Fruit fly (Drosophila melanogaster): ENCODE results near the gene CG10514.

CG10514 gene

dm6 chr3R:25245052-25245813 lies 34.4 kb downstream of the CG10514 start, which contains the start of gene bam (continued):
- TF ChIP-seq CG10147 (GFP tag; optimal IDR thresholded peaks at IDR 0.05): no peak
- TF ChIP-seq kah (GFP tag; optimal IDR thresholded peaks at IDR 0.05): no peak
- TF ChIP-seq CG13894 (tag; optimal IDR thresholded peaks at IDR 0.05): peak; percentile 27
- TF ChIP-seq Hey (tag; optimal IDR thresholded peaks at IDR 0.05): no peak
- no peak for TF ChIP-seq lab (GFP tag; optimal IDR thresholded peaks at IDR 0.05)
- TF ChIP-seq trem (tag; optimal IDR thresholded peaks at IDR 0.05): peak; percentile 71
- peak; percentile 37 for TF ChIP-seq CG12659 (GFP tag; optimal IDR thresholded peaks at IDR 0.05)
- no peak for TF ChIP-seq yki (optimal IDR thresholded peaks at IDR 0.05)
- no peak for TF ChIP-seq CG4282 (GFP tag; optimal IDR thresholded peaks at IDR 0.05)
- peak; percentile 15 for TF ChIP-seq CG33557 (GFP tag; optimal IDR thresholded peaks at IDR 0.05)
- no peak for TF ChIP-seq CG8089 (GFP tag; optimal IDR thresholded peaks at IDR 0.05)
- TF ChIP-seq CG3847 (GFP tag; IDR thresholded peaks at IDR 0.05): peak; percentile 80
- TF ChIP-seq vfl (GFP tag; optimal IDR thresholded peaks at IDR 0.05): no peak
- TF ChIP-seq Doc3 (GFP tag; IDR thresholded peaks at IDR 0.05; ENCODE audit: partially characterized antibody): no peak
- TF ChIP-seq amos (GFP tag; IDR thresholded peaks at IDR 0.05; ENCODE audit: partially characterized antibody): peak; percentile 42
- TF ChIP-seq CG3163 (GFP tag; optimal IDR thresholded peaks at IDR 0.05): no peak
- TF ChIP-seq Neu2 (GFP tag; optimal IDR thresholded peaks at IDR 0.05; ENCODE audit: borderline replicate concordance): no peak
- peak; percentile 59 for TF ChIP-seq Hmr (GFP tag; optimal IDR thresholded peaks at IDR 0.05)
- TF ChIP-seq HmgD (GFP tag; optimal IDR thresholded peaks at IDR 0.05): no peak
- TF ChIP-seq Taf1 (GFP tag; IDR thresholded peaks at IDR 0.05): no peak
- TF ChIP-seq slp2 (GFP tag; optimal IDR thresholded peaks at IDR 0.05): no peak
- TF ChIP-seq Camta (GFP tag; optimal IDR thresholded peaks at IDR 0.05): no peak
- TF ChIP-seq NfI (GFP tag; optimal IDR thresholded peaks at IDR 0.05): no peak
- peak; percentile 58 for TF ChIP-seq B-H2 (GFP tag; optimal IDR thresholded peaks at IDR 0.05)
- TF ChIP-seq CG32532 (GFP tag; IDR thresholded peaks at IDR 0.05): no peak
- peak; percentile 67 for TF ChIP-seq HmgZ (tag; optimal IDR thresholded peaks at IDR 0.05)
- TF ChIP-seq YL-1 (GFP tag; optimal IDR thresholded peaks at IDR 0.05): peak; percentile 18
- TF ChIP-seq NFAT (GFP tag; IDR thresholded peaks at IDR 0.05): no peak
- no peak for TF ChIP-seq CG2712 (tag; optimal IDR thresholded peaks at IDR 0.05)
- TF ChIP-seq stwl (tag; optimal IDR thresholded peaks at IDR 0.05): peak; percentile 83
- peak; percentile 41 for TF ChIP-seq gfzf (GFP tag; optimal IDR thresholded peaks at IDR 0.05)
- no peak for TF ChIP-seq CrebB (tag; optimal IDR thresholded peaks at IDR 0.05)
- TF ChIP-seq tin (GFP tag; optimal IDR thresholded peaks at IDR 0.05): no peak
- no peak for TF ChIP-seq en (GFP tag; optimal IDR thresholded peaks at IDR 0.05)
- TF ChIP-seq Dek (tag; optimal IDR thresholded peaks at IDR 0.05): peak; percentile 45
- peak; percentile 51 for TF ChIP-seq Myb (GFP tag; optimal IDR thresholded peaks at IDR 0.05)
- TF ChIP-seq D19B (GFP tag; optimal IDR thresholded peaks at IDR 0.05): no peak
- TF ChIP-seq pnt (GFP tag; optimal IDR thresholded peaks at IDR 0.05): no peak
- TF ChIP-seq Nf-YB (GFP tag; optimal IDR thresholded peaks at IDR 0.05): no peak
- no peak for TF ChIP-seq sim (GFP tag; IDR thresholded peaks at IDR 0.05)
- no peak for TF ChIP-seq Mes4 (GFP tag; optimal IDR thresholded peaks at IDR 0.05)
- TF ChIP-seq CG3065 (GFP tag; optimal IDR thresholded peaks at IDR 0.05): no peak
- TF ChIP-seq CG33213 (GFP tag; optimal IDR thresholded peaks at IDR 0.05): peak; percentile 19
- no peak for TF ChIP-seq Vsx1 (GFP tag; optimal IDR thresholded peaks at IDR 0.05)
- TF ChIP-seq CG13424 (tag; optimal IDR thresholded peaks at IDR 0.05): peak; percentile 7
- TF ChIP-seq CG30431 (GFP tag; optimal IDR thresholded peaks at IDR 0.05): no peak
- no peak for TF ChIP-seq hkb (optimal IDR thresholded peaks at IDR 0.05)
- no peak for TF ChIP-seq hkb (GFP tag; IDR thresholded peaks at IDR 0.05)
- TF ChIP-seq Fer3 (tag; optimal IDR thresholded peaks at IDR 0.05): no peak
- no peak for TF ChIP-seq otp (GFP tag; IDR thresholded peaks at IDR 0.05)
